Worm (Caenorhabditis elegans) whole organism, L1 larva: ENCODE measurements around the gene mdt-15.

Experiments used
- C04F5.9 ChIP-seq: sonication (generic microtip); optimal IDR thresholded peaks from 2 replicates; lab custom pipeline; 2016; ENCODE audit warnings: missing genetic modification characterization, missing compliant biosample characterization
- C34B4.2 ChIP-seq: sonication (generic microtip); optimal IDR thresholded peaks from 2 replicates; lab custom pipeline; 2017; ENCODE audit warnings: mild to moderate bottlenecking, missing genetic modification characterization, missing compliant biosample characterization
- F16B12.6 ChIP-seq: fragments of 150-350 bp; optimal IDR thresholded peaks from 2 replicates; lab custom pipeline; 2014; ENCODE audit warnings: missing biosample characterization, missing genetic modification characterization
- Y116A8C.19 ChIP-seq: sonication (generic microtip); optimal IDR thresholded peaks from 2 replicates; lab custom pipeline; 2016; ENCODE audit warnings: missing compliant biosample characterization, missing genetic modification characterization, borderline replicate concordance
- aha-1 ChIP-seq: fragments of 150-350 bp; optimal IDR thresholded peaks from 2 replicates; lab custom pipeline; 2014; ENCODE audit warnings: missing biosample characterization, missing genetic modification characterization
- ceh-8 ChIP-seq: fragments of 200-800 bp; sonication (Bioruptor generic); optimal IDR thresholded peaks from 2 replicates; lab custom pipeline; 2018; ENCODE audit warnings: mild to moderate bottlenecking, missing genetic modification characterization, moderate library complexity, missing compliant biosample characterization
- ceh-82 ChIP-seq, 3 experiments: fragments of 150-350 bp in 1 of 3; sonication (generic microtip) in 2 of 3; optimal IDR thresholded peaks; 2 replicates each; lab custom pipeline; 2014 to 2017; ENCODE audit warnings: missing biosample characterization in 3 of 3, missing genetic modification characterization in 3 of 3
- ceh-88 ChIP-seq: fragments of 200-800 bp; sonication (Bioruptor generic); IDR thresholded peaks from 2 replicates; pipeline ENCODE4 v1.3.6; 2022; ENCODE audit warnings: missing genetic modification characterization, missing compliant biosample characterization
- ceh-90 ChIP-seq: sonication (generic microtip); optimal IDR thresholded peaks from 2 replicates; lab custom pipeline; 2016; ENCODE audit warnings: missing genetic modification characterization, missing compliant biosample characterization
- dsc-1 ChIP-seq: sonication (generic microtip); optimal IDR thresholded peaks from 2 replicates; lab custom pipeline; 2016; ENCODE audit warnings: mild to moderate bottlenecking, missing genetic modification characterization, missing compliant biosample characterization
- egl-13 ChIP-seq: sonication (generic microtip); optimal IDR thresholded peaks from 2 replicates; lab custom pipeline; 2016; ENCODE audit warnings: missing genotype, missing genetic modification reagents, missing genetic modification characterization, missing compliant biosample characterization
- elt-2 ChIP-seq: sonication (generic microtip); optimal IDR thresholded peaks from 2 replicates; lab custom pipeline; 2016; ENCODE audit warnings: missing genetic modification characterization, mild to moderate bottlenecking, inconsistent platforms, missing compliant biosample characterization, missing genetic modification reagents
- ets-5 ChIP-seq: fragments of 200-800 bp; sonication (Bioruptor generic); IDR thresholded peaks from 2 replicates; pipeline ENCODE4 v1.3.6; 2022; ENCODE audit warnings: missing genetic modification characterization, missing compliant biosample characterization
- fkh-10 ChIP-seq: sonication (generic microtip); optimal IDR thresholded peaks from 2 replicates; lab custom pipeline; 2017; ENCODE audit warnings: missing biosample characterization, missing genetic modification reagents, missing genetic modification characterization
- fkh-4 ChIP-seq: sonication (generic microtip); optimal IDR thresholded peaks from 2 replicates; lab custom pipeline; 2016; ENCODE audit warnings: missing compliant biosample characterization, missing genetic modification characterization, borderline replicate concordance
- fos-1 ChIP-seq: fragments of 150-350 bp; optimal IDR thresholded peaks from 2 replicates; lab custom pipeline; 2014; ENCODE audit warnings: missing biosample characterization, missing genetic modification characterization
- grh-1 ChIP-seq: fragments of 200-800 bp; sonication (Bioruptor generic); IDR thresholded peaks from 2 replicates; pipeline ENCODE4 v1.3.6; 2022; ENCODE audit warnings: missing genetic modification reagents, missing genetic modification characterization, missing compliant biosample characterization
- hlh-4 ChIP-seq: sonication (generic microtip); optimal IDR thresholded peaks from 2 replicates; lab custom pipeline; 2016; ENCODE audit warnings: mild to moderate bottlenecking, missing genetic modification characterization, missing compliant biosample characterization
- isw-1 ChIP-seq: fragments of 200-800 bp; sonication (Bioruptor generic); IDR thresholded peaks from 2 replicates; pipeline ENCODE4 v1.3.6; 2022; ENCODE audit warnings: missing genetic modification characterization, missing compliant biosample characterization
- jun-1 ChIP-seq: fragments of 150-350 bp; optimal IDR thresholded peaks from 2 replicates; lab custom pipeline; 2014; ENCODE audit warnings: missing biosample characterization, missing genetic modification reagents, missing genetic modification characterization
- lin-13 ChIP-seq: fragments of 150-350 bp; optimal IDR thresholded peaks from 2 replicates; lab custom pipeline; 2014; ENCODE audit warnings: missing biosample characterization, missing genetic modification reagents, missing genetic modification characterization
- lin-14 ChIP-seq: fragments of 200-800 bp; sonication (Bioruptor generic); optimal IDR thresholded peaks from 2 replicates; lab custom pipeline; 2018; ENCODE audit warnings: mild to moderate bottlenecking, missing genetic modification characterization, moderate library complexity, missing compliant biosample characterization
- lin-15B ChIP-seq: fragments of 150-350 bp; sonication (generic microtip); optimal IDR thresholded peaks from 3 replicates; lab custom pipeline; 2014; ENCODE audit warnings: missing biosample characterization, missing genetic modification characterization
- lin-35 ChIP-seq, 2 experiments: fragments of 150-350 bp; optimal IDR thresholded peaks; 2 replicates each; lab custom pipeline; 2014; ENCODE audit warnings: missing biosample characterization in 2 of 2, missing genetic modification characterization in 2 of 2, missing genetic modification reagents in 2 of 2
- mab-9 ChIP-seq: fragments of 200-800 bp; sonication (Bioruptor generic); IDR thresholded peaks from 2 replicates; pipeline ENCODE4 v1.3.6; 2022; ENCODE audit warnings: missing genetic modification reagents, missing genetic modification characterization, missing compliant biosample characterization
- mdl-1 ChIP-seq, 2 experiments: fragments of 150-350 bp; optimal IDR thresholded peaks; 2 replicates each; lab custom pipeline; 2014 to 2017; ENCODE audit warnings: missing biosample characterization in 2 of 2, missing genetic modification characterization in 2 of 2, inconsistent platforms in 1 of 2
- nhr-12 ChIP-seq: sonication (generic microtip); optimal IDR thresholded peaks from 2 replicates; lab custom pipeline; 2017; ENCODE audit warnings: missing biosample characterization, missing genetic modification characterization
- nhr-19 ChIP-seq: fragments of 200-800 bp; sonication (Bioruptor generic); conservative IDR thresholded peaks from 2 replicates; pipeline ENCODE4 v1.3.6; 2022; ENCODE audit warnings: missing genetic modification characterization, missing compliant biosample characterization
- nhr-237 ChIP-seq: fragments of 150-350 bp; optimal IDR thresholded peaks from 2 replicates; lab custom pipeline; 2014; ENCODE audit warnings: missing biosample characterization, missing genetic modification characterization
- nhr-28 ChIP-seq: fragments of 150-350 bp; optimal IDR thresholded peaks from 2 replicates; lab custom pipeline; 2014; ENCODE audit warnings: missing biosample characterization, missing genetic modification characterization
- nhr-71 ChIP-seq: sonication (generic microtip); optimal IDR thresholded peaks from 2 replicates; lab custom pipeline; 2016; ENCODE audit warnings: mild to moderate bottlenecking, missing genetic modification characterization, moderate library complexity, missing compliant biosample characterization
- nhr-76 ChIP-seq: sonication (generic microtip); optimal IDR thresholded peaks from 2 replicates; lab custom pipeline; 2017; ENCODE audit warnings: missing biosample characterization, missing genetic modification characterization
- nhr-85 ChIP-seq: sonication (generic microtip); peaks from one replicate; lab custom pipeline; 2016; ENCODE audit warnings: missing genetic modification characterization, inconsistent platforms, missing compliant biosample characterization
- nhr-90 ChIP-seq: sonication (generic microtip); optimal IDR thresholded peaks from 2 replicates; lab custom pipeline; 2016; ENCODE audit warnings: mild to moderate bottlenecking, missing genetic modification characterization, missing compliant biosample characterization; ENCODE audit not compliant: poor library complexity
- pax-3 ChIP-seq: fragments of 200-800 bp; sonication (Bioruptor generic); optimal IDR thresholded peaks from 2 replicates; lab custom pipeline; 2018; ENCODE audit warnings: mild to moderate bottlenecking, missing genetic modification characterization, moderate library complexity, missing compliant biosample characterization
- skn-1 ChIP-seq: fragments of 150-350 bp; optimal IDR thresholded peaks from 2 replicates; lab custom pipeline; 2014; ENCODE audit warnings: missing biosample characterization, missing genetic modification characterization
- snpc-4 ChIP-seq: fragments of 150-350 bp; optimal IDR thresholded peaks from 2 replicates; lab custom pipeline; 2014; ENCODE audit warnings: missing biosample characterization, missing genetic modification characterization
- snu-23 ChIP-seq: sonication (generic microtip); optimal IDR thresholded peaks from 2 replicates; lab custom pipeline; 2016; ENCODE audit warnings: missing genetic modification characterization, missing compliant biosample characterization
- sox-4 ChIP-seq: sonication (generic microtip); optimal IDR thresholded peaks from 2 replicates; lab custom pipeline; 2016; ENCODE audit warnings: missing genetic modification characterization, missing compliant biosample characterization
- sup-37 ChIP-seq: fragments of 200-800 bp; sonication (Bioruptor generic); optimal IDR thresholded peaks from 2 replicates; lab custom pipeline; 2018; ENCODE audit warnings: mild to moderate bottlenecking, missing genetic modification characterization, missing compliant biosample characterization
- unc-86 ChIP-seq: sonication (generic microtip); optimal IDR thresholded peaks from 2 replicates; lab custom pipeline; 2016; ENCODE audit warnings: missing genetic modification characterization, missing compliant biosample characterization
- unc-98 ChIP-seq: fragments of 200-800 bp; sonication (Bioruptor generic); IDR thresholded peaks from 2 replicates; pipeline ENCODE4 v1.3.6; 2022; ENCODE audit warnings: missing genetic modification characterization, missing compliant biosample characterization
- xbp-1 ChIP-seq: sonication (generic microtip); optimal IDR thresholded peaks from 2 replicates; lab custom pipeline; 2016; ENCODE audit warnings: missing genetic modification characterization, missing compliant biosample characterization
- ztf-11 ChIP-seq, 2 experiments: sonication (generic microtip); optimal IDR thresholded peaks; 2 replicates each; lab custom pipeline; 2016 to 2017; ENCODE audit warnings: missing genetic modification characterization in 2 of 2, missing biosample characterization in 1 of 2, missing compliant biosample characterization in 1 of 2

Gene mdt-15

ce11 chrIII:5824450-5824972 is 9.0 kb downstream of the mdt-15 start:
- TF ChIP-seq dsc-1 (tag; lab: Kevin White, UChicago) (peak; percentile 85), jun-1 (tag; lab: Kevin White, UChicago) (no peak), nhr-71 (tag; lab: Kevin White, UChicago) (no peak), nhr-237 (tag; lab: Kevin White, UChicago) (no peak), unc-86 (tag; lab: Kevin White, UChicago) (peak; percentile 72), nhr-76 (tag; lab: Kevin White, UChicago) (no peak), fkh-4 (peak; percentile 34), fos-1 (tag; lab: Kevin White, UChicago) (no peak), ztf-11 (tag; optimal IDR thresholded peaks at IDR 0.05; lab: Kevin White, UChicago) (no peak), aha-1 (tag; lab: Kevin White, UChicago) (no peak), lin-14 (peak; percentile 58)

ce11 chrIII:5823617-5824016 is 9.9 kb downstream of the mdt-15 start, which contains the start of gene R12B2.8:
TSS of gene R12B2.8 (plus strand) at chrIII:5823917.
- TF ChIP-seq nhr-90 (tag; lab: Kevin White, UChicago), result no peak
- no peak for TF ChIP-seq ceh-88
- no peak for TF ChIP-seq lin-15B (tag; lab: Kevin White, UChicago)
- TF ChIP-seq xbp-1 (tag; lab: Kevin White, UChicago), result no peak
- no peak for TF ChIP-seq pax-3 (tag; lab: Kevin White, UChicago)
- no peak for TF ChIP-seq sup-37 (GFP tag; lab: Kevin White, UChicago)
- no peak for TF ChIP-seq hlh-4 (tag; lab: Kevin White, UChicago)
- TF ChIP-seq C04F5.9 (tag; lab: Kevin White, UChicago), result no peak

ce11 chrIII:5822816-5823215 is 10.7 kb downstream of the mdt-15 start:
- TF ChIP-seq nhr-19 (GFP tag; lab: Robert Waterston, UW) (no peak), unc-86 (tag; lab: Kevin White, UChicago) (peak; percentile 18), lin-14 (peak; percentile 56)

- TF ChIP-seq grh-1 (GFP tag; lab: Robert Waterston, UW) (no peak), elt-2 (tag; lab: Kevin White, UChicago) (no peak), lin-13 (GFP tag; lab: Kevin White, UChicago) (no peak), nhr-19 (GFP tag; lab: Robert Waterston, UW) (no peak), sox-4 (tag; lab: Kevin White, UChicago) (no peak), ceh-88 (no peak), nhr-28 (no peak), lin-35 (GFP tag; optimal IDR thresholded peaks at IDR 0.05; lab: Kevin White, UChicago) (no peak), sup-37 (GFP tag; lab: Kevin White, UChicago) (no peak), snpc-4 (tag; lab: Kevin White, UChicago) (no peak), mab-9 (GFP tag; lab: Robert Waterston, UW) (no peak)
Observed at ce11 chrIII:5815932-5816331, 17.6 kb downstream of the mdt-15 start, which contains the start of gene sma-4. TSS of gene sma-4 (plus strand) at chrIII:5816232.

ce11 chrIII:5814799-5815198 is 18.8 kb downstream of the mdt-15 start, which contains the start of gene R12B2.7:
TSS of gene R12B2.7 (plus strand) at chrIII:5815045.
- TF ChIP-seq mdl-1 (tag; optimal IDR thresholded peaks at IDR 0.05; lab: Kevin White, UChicago) (peak in 1 of 2 experiments; percentile 10), F16B12.6 (tag; lab: Kevin White, UChicago) (no peak), ceh-90 (tag; lab: Kevin White, UChicago) (no peak), sup-37 (GFP tag; lab: Kevin White, UChicago) (no peak), unc-86 (tag; lab: Kevin White, UChicago) (no peak), isw-1 (GFP tag; lab: Robert Waterston, UW) (no peak), egl-13 (tag; lab: Kevin White, UChicago) (no peak), grh-1 (GFP tag; lab: Robert Waterston, UW) (peak; percentile 42; the same call in 1 of the 2 replicates), C04F5.9 (tag; lab: Kevin White, UChicago) (no peak), C34B4.2 (tag; lab: Kevin White, UChicago) (no peak), ceh-8 (GFP tag; lab: Kevin White, UChicago) (no peak), nhr-90 (tag; lab: Kevin White, UChicago) (peak; percentile 39), snu-23 (peak; percentile 32), ets-5 (no peak), sox-4 (tag; lab: Kevin White, UChicago) (no peak), skn-1 (tag; lab: Kevin White, UChicago) (no peak), Y116A8C.19 (tag; lab: Kevin White, UChicago) (no peak), fos-1 (tag; lab: Kevin White, UChicago) (no peak), nhr-85 (tag; lab: Kevin White, UChicago) (peak; percentile 90), nhr-12 (tag; lab: Kevin White, UChicago) (no peak), unc-98 (GFP tag; lab: Robert Waterston, UW) (no peak), fkh-10 (GFP tag; lab: Kevin White, UChicago) (no peak), ceh-82 (tag; optimal IDR thresholded peaks at IDR 0.05; lab: Kevin White, UChicago) (no peak)
